Worm (Caenorhabditis elegans) whole organism, young adult: Measurements from ENCODE around the gene F40G12.10.

ENCODE experiments used
- ama-1 ChIP-seq, 3 experiments: fragments of 150-350 bp in 1 of 3; sonication (generic microtip) in 2 of 3; optimal IDR thresholded peaks; 2 replicates each; lab custom pipeline; 2014 to 2018; ENCODE audit warnings: missing biosample characterization in 2 of 3, missing genetic modification characterization in 2 of 3, missing genetic modification reagents in 2 of 3
- snpc-4 ChIP-seq, 5 experiments: fragments of 150-350 bp in 1 of 5; sonication (generic microtip) in 4 of 5; optimal IDR thresholded peaks; 2 replicates each; lab custom pipeline; 2014 to 2018; ENCODE audit warnings: missing genetic modification characterization in 5 of 5, missing biosample characterization in 3 of 5, antibody characterized with exemption in 2 of 5, mild to moderate bottlenecking in 2 of 5, missing compliant biosample characterization in 2 of 5, missing genotype in 2 of 5, moderate library complexity in 2 of 5, missing genetic modification reagents in 1 of 5

- TF ChIP-seq ama-1 (optimal IDR thresholded peaks at IDR 0.05; lab: Kevin White, UChicago) (no peak), ama-1 (GFP tag; optimal IDR thresholded peaks at IDR 0.05; lab: Kevin White, UChicago) (no peak), snpc-4 (GFP tag; optimal IDR thresholded peaks at IDR 0.05; lab: Kevin White, UChicago) (no peak), snpc-4 (tag; optimal IDR thresholded peaks at IDR 0.05; lab: Kevin White, UChicago) (no peak)
Measured at ce11 chrV:14282222-14282709, 1.1 kb upstream of the F40G12.10 start, which contains the start of the genes srt-74 and F40G12.9.
